Fruit fly (Drosophila melanogaster): Measurements from ENCODE around the gene Coprox.
A peak's percentile ranks its signal among the peaks of the same experiment; 100 is the strongest.

DNA sequence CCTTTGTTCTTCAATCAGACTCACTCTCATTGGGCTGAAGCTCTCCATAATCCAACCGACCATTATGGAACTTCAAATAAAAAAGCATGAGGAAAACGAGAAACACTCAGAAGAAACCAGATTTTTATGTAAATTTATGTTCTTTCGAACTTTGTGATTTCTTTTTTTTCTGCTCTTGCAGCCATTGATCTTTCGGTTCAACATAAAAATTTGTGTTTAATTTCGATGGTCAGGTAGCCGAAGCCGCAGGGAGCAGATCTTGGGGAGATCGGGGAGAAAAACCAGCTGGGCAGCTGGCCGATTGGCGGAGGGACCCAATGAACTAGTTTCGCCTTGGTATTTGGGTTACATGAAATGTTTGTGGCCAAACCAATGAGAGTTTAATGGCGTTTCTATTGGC lies 40.1 kb downstream of the Coprox start:
- TF ChIP-seq E2f1 (GFP tag; IDR thresholded peaks at IDR 0.05) (no peak), Blimp-1 (GFP tag; optimal IDR thresholded peaks at IDR 0.05) (peak; percentile 80), BtbVII (GFP tag; optimal IDR thresholded peaks at IDR 0.05) (no peak), CG6175 (GFP tag; IDR thresholded peaks at IDR 0.05) (no peak), slbo (GFP tag; IDR thresholded peaks at IDR 0.05) (no peak), unc-4 (GFP tag; IDR thresholded peaks at IDR 0.05; ENCODE audit: partially characterized antibody) (no peak), Doc3 (GFP tag; IDR thresholded peaks at IDR 0.05; ENCODE audit: partially characterized antibody) (no peak), bigmax (GFP tag; optimal IDR thresholded peaks at IDR 0.05) (no peak), CG4282 (GFP tag; optimal IDR thresholded peaks at IDR 0.05) (no peak), luna (GFP tag; optimal IDR thresholded peaks at IDR 0.05) (no peak), run (tag; optimal IDR thresholded peaks at IDR 0.05) (no peak)
